Worm (Caenorhabditis elegans) whole organism, L3 larva: Measurements from ENCODE around the gene sra-10.

Experiments used
- R02D3.7 ChIP-seq: fragments of 150-350 bp; optimal IDR thresholded peaks from 2 replicates; lab custom pipeline; 2014; ENCODE audit warnings: missing biosample characterization, missing genetic modification characterization
- ZK546.5 ChIP-seq: sonication (generic microtip); optimal IDR thresholded peaks from 2 replicates; lab custom pipeline; 2017; ENCODE audit warnings: missing biosample characterization, missing genetic modification characterization
- aly-2 ChIP-seq: fragments of 150-350 bp; optimal IDR thresholded peaks from 2 replicates; lab custom pipeline; 2014; ENCODE audit warnings: missing biosample characterization, missing genetic modification characterization
- ama-1 ChIP-seq: fragments of 150-350 bp; optimal IDR thresholded peaks from 2 replicates; lab custom pipeline; 2018
- ceh-16 ChIP-seq: sonication (generic microtip); optimal IDR thresholded peaks from 2 replicates; lab custom pipeline; 2017; ENCODE audit warnings: missing biosample characterization, missing genetic modification characterization
- ceh-28 ChIP-seq: fragments of 150-350 bp; optimal IDR thresholded peaks from 2 replicates; lab custom pipeline; 2014; ENCODE audit warnings: missing biosample characterization, missing genetic modification reagents, missing genetic modification characterization
- ceh-82 ChIP-seq: fragments of 150-350 bp; optimal IDR thresholded peaks from 2 replicates; lab custom pipeline; 2014; ENCODE audit warnings: missing biosample characterization, missing genetic modification characterization
- ceh-9 ChIP-seq: sonication (generic microtip); optimal IDR thresholded peaks from 2 replicates; lab custom pipeline; 2018; ENCODE audit warnings: missing biosample characterization, missing genetic modification characterization
- daf-12 ChIP-seq: fragments of 150-350 bp; optimal IDR thresholded peaks from 2 replicates; lab custom pipeline; 2014; ENCODE audit warnings: missing biosample characterization, missing genetic modification reagents, missing genetic modification characterization
- egl-27 ChIP-seq: sonication (generic microtip); optimal IDR thresholded peaks from 4 replicates; lab custom pipeline; 2017; ENCODE audit warnings: missing biosample characterization, missing genetic modification reagents, missing genetic modification characterization
- egl-5 ChIP-seq: fragments of 150-350 bp; optimal IDR thresholded peaks from 2 replicates; lab custom pipeline; 2017; ENCODE audit warnings: missing biosample characterization, missing genetic modification reagents, missing genetic modification characterization, inconsistent platforms
- elt-1 ChIP-seq: fragments of 150-350 bp; optimal IDR thresholded peaks from 2 replicates; lab custom pipeline; 2014; ENCODE audit warnings: missing biosample characterization, missing genetic modification characterization
- elt-2 ChIP-seq: sonication (generic microtip); optimal IDR thresholded peaks from 2 replicates; lab custom pipeline; 2016; ENCODE audit warnings: missing genetic modification reagents, mild to moderate bottlenecking, missing genetic modification characterization, missing compliant biosample characterization
- elt-3 ChIP-seq, 3 experiments: fragments of 150-350 bp in 1 of 3; sonication (generic microtip) in 2 of 3; optimal IDR thresholded peaks; 2 replicates in 2 of 3; 4 replicates in 1 of 3; lab custom pipeline; 2014 to 2017; ENCODE audit warnings: missing biosample characterization in 3 of 3, missing genetic modification characterization in 3 of 3
- eor-1 ChIP-seq, 2 experiments: fragments of 150-350 bp; optimal IDR thresholded peaks; 2 replicates each; lab custom pipeline; 2014 to 2018; ENCODE audit warnings: missing biosample characterization in 2 of 2, missing genetic modification characterization in 2 of 2
- fkh-2 ChIP-seq: fragments of 150-350 bp; optimal IDR thresholded peaks from 2 replicates; lab custom pipeline; 2014; ENCODE audit warnings: missing biosample characterization, missing genetic modification reagents, missing genetic modification characterization
- fos-1 ChIP-seq: fragments of 150-350 bp; optimal IDR thresholded peaks from 2 replicates; lab custom pipeline; 2014; ENCODE audit warnings: missing biosample characterization, missing genetic modification characterization
- hmg-11 ChIP-seq: sonication (generic microtip); optimal IDR thresholded peaks from 2 replicates; lab custom pipeline; 2016; ENCODE audit warnings: missing genetic modification characterization, missing compliant biosample characterization
- jun-1 ChIP-seq: fragments of 150-350 bp; optimal IDR thresholded peaks from 2 replicates; lab custom pipeline; 2014; ENCODE audit warnings: missing biosample characterization, missing genetic modification reagents, missing genetic modification characterization
- lin-15B ChIP-seq: fragments of 150-350 bp; optimal IDR thresholded peaks from 2 replicates; lab custom pipeline; 2014; ENCODE audit warnings: missing biosample characterization, missing genetic modification characterization
- lin-39 ChIP-seq: fragments of 150-350 bp; optimal IDR thresholded peaks from 2 replicates; lab custom pipeline; 2018; ENCODE audit warnings: missing biosample characterization, missing genetic modification reagents, missing genetic modification characterization
- lsy-12 ChIP-seq: sonication (generic microtip); optimal IDR thresholded peaks from 2 replicates; lab custom pipeline; 2016; ENCODE audit warnings: mild to moderate bottlenecking, missing genetic modification characterization, missing compliant biosample characterization
- mdl-1 ChIP-seq: fragments of 150-350 bp; optimal IDR thresholded peaks from 2 replicates; lab custom pipeline; 2014; ENCODE audit warnings: missing biosample characterization, missing genetic modification characterization
- mml-1 ChIP-seq: fragments of 150-350 bp; sonication (generic microtip); optimal IDR thresholded peaks from 3 replicates; lab custom pipeline; 2014; ENCODE audit warnings: missing biosample characterization, missing genetic modification characterization
- nfya-1 ChIP-seq: sonication (generic microtip); optimal IDR thresholded peaks from 2 replicates; lab custom pipeline; 2017; ENCODE audit warnings: missing genetic modification characterization, mild to moderate bottlenecking, missing compliant biosample characterization, antibody characterized with exemption, moderate library complexity; ENCODE audit not compliant: insufficient read depth
- nhr-11 ChIP-seq: fragments of 150-350 bp; optimal IDR thresholded peaks from 2 replicates; lab custom pipeline; 2014; ENCODE audit warnings: missing biosample characterization, missing genetic modification characterization
- nhr-12 ChIP-seq: fragments of 150-350 bp; optimal IDR thresholded peaks from 2 replicates; lab custom pipeline; 2014; ENCODE audit warnings: missing biosample characterization, missing genetic modification characterization
- nhr-23 ChIP-seq: fragments of 150-350 bp; optimal IDR thresholded peaks from 2 replicates; lab custom pipeline; 2014; ENCODE audit warnings: missing biosample characterization, missing genetic modification reagents, missing genetic modification characterization
- nhr-25 ChIP-seq: sonication (generic microtip); optimal IDR thresholded peaks from 2 replicates; lab custom pipeline; 2017; ENCODE audit warnings: missing biosample characterization, missing genetic modification characterization
- nhr-43 ChIP-seq: sonication (generic microtip); optimal IDR thresholded peaks from 2 replicates; lab custom pipeline; 2016; ENCODE audit warnings: mild to moderate bottlenecking, missing genetic modification characterization, missing compliant biosample characterization; ENCODE audit not compliant: poor library complexity, severe bottlenecking
- pha-4 ChIP-seq: fragments of 150-350 bp; optimal IDR thresholded peaks from 2 replicates; lab custom pipeline; 2014; ENCODE audit warnings: missing biosample characterization, missing genetic modification reagents, missing genetic modification characterization
- pqm-1 ChIP-seq: fragments of 150-350 bp; optimal IDR thresholded peaks from 2 replicates; lab custom pipeline; 2017; ENCODE audit warnings: missing biosample characterization, missing genetic modification characterization, inconsistent platforms
- sea-2 ChIP-seq: fragments of 150-350 bp; sonication (generic microtip); optimal IDR thresholded peaks from 4 replicates; lab custom pipeline; 2014; ENCODE audit warnings: missing biosample characterization, missing genetic modification reagents, missing genetic modification characterization
- snpc-4 ChIP-seq: fragments of 150-350 bp; optimal IDR thresholded peaks from 2 replicates; lab custom pipeline; 2014; ENCODE audit warnings: missing biosample characterization, missing genetic modification characterization
- tbx-2 ChIP-seq: sonication (generic microtip); optimal IDR thresholded peaks from 2 replicates; lab custom pipeline; 2016; ENCODE audit warnings: mild to moderate bottlenecking, missing genetic modification characterization, missing compliant biosample characterization
- unc-62 ChIP-seq: fragments of 150-350 bp; sonication (generic microtip); optimal IDR thresholded peaks from 4 replicates; lab custom pipeline; 2014; ENCODE audit warnings: missing biosample characterization, missing genetic modification reagents, missing genetic modification characterization
- zag-1 ChIP-seq: fragments of 150-350 bp; optimal IDR thresholded peaks from 2 replicates; lab custom pipeline; 2014; ENCODE audit warnings: missing biosample characterization, missing genetic modification characterization
- ztf-11 ChIP-seq: fragments of 150-350 bp; optimal IDR thresholded peaks from 2 replicates; lab custom pipeline; 2014; ENCODE audit warnings: missing biosample characterization, missing genetic modification characterization
- ztf-4 ChIP-seq: fragments of 150-350 bp; optimal IDR thresholded peaks from 2 replicates; lab custom pipeline; 2014; ENCODE audit warnings: missing biosample characterization, missing genetic modification characterization

The sra-10 gene

ce11 chrII:10861305-10861704, 33.6 kb downstream of the sra-10 start:
- TF ChIP-seq R02D3.7 (tag; lab: Kevin White, UChicago) (no peak), nhr-11 (tag; lab: Kevin White, UChicago) (no peak), nfya-1 (peak; percentile 99), zag-1 (tag; lab: Kevin White, UChicago) (no peak)
- TF ChIP-seq, all 47 proteins: peak for 1

- TF ChIP-seq egl-5 (no peak), fkh-2 (tag; lab: Kevin White, UChicago) (no peak), ceh-9 (tag; lab: Kevin White, UChicago) (no peak), ama-1 (lab: Kevin White, UChicago) (no peak), mml-1 (tag; lab: Kevin White, UChicago) (no peak), unc-62 (GFP tag; lab: Kevin White, UChicago) (no peak), egl-27 (tag; lab: Kevin White, UChicago) (no peak), daf-12 (no peak), pha-4 (tag; lab: Kevin White, UChicago) (peak; percentile 9), ceh-16 (no peak), aly-2 (tag; lab: Kevin White, UChicago) (no peak), jun-1 (tag; lab: Kevin White, UChicago) (peak; percentile 13), zag-1 (tag; lab: Kevin White, UChicago) (no peak), nhr-12 (tag; lab: Kevin White, UChicago) (no peak), pqm-1 (tag; lab: Kevin White, UChicago) (peak; percentile 51), elt-2 (tag; lab: Kevin White, UChicago) (peak; percentile 74), elt-1 (tag; lab: Kevin White, UChicago) (no peak)
Measured at ce11 chrII:10860840-10861239, 34.1 kb downstream of the sra-10 start, which contains the start of gene M106.3. Gene M106.3 (minus strand): TSS chrII:10860909.

- TF ChIP-seq elt-2 (tag; lab: Kevin White, UChicago) (peak; percentile 3), elt-3 (tag; optimal IDR thresholded peaks at IDR 0.05; lab: Kevin White, UChicago) (no peak)
Measured at ce11 chrII:10859359-10859758, 35.5 kb downstream of the sra-10 start.

ce11 chrII:10857077-10857476, 37.8 kb downstream of the sra-10 start, which contains the start of gene M106.7:
Gene M106.7 (minus strand): TSS chrII:10857177.
- TF ChIP-seq R02D3.7 (tag; lab: Kevin White, UChicago): no peak
- no peak for TF ChIP-seq fkh-2 (tag; lab: Kevin White, UChicago)
- no peak for TF ChIP-seq mml-1 (tag; lab: Kevin White, UChicago)
- no peak for TF ChIP-seq ztf-4 (tag; lab: Kevin White, UChicago)
- no peak for TF ChIP-seq nhr-25 (tag; lab: Kevin White, UChicago)
- TF ChIP-seq pqm-1 (tag; lab: Kevin White, UChicago): no peak
- no peak for TF ChIP-seq unc-62 (GFP tag; lab: Kevin White, UChicago)
- TF ChIP-seq nhr-12 (tag; lab: Kevin White, UChicago): no peak
- TF ChIP-seq elt-2 (tag; lab: Kevin White, UChicago): no peak
- no peak for TF ChIP-seq egl-27 (tag; lab: Kevin White, UChicago)
- TF ChIP-seq sea-2: no peak

ce11 chrII:10852880-10853279, 42.0 kb downstream of the sra-10 start:
- no peak for TF ChIP-seq fos-1 (tag; lab: Kevin White, UChicago)
- no peak for TF ChIP-seq eor-1 (tag; optimal IDR thresholded peaks at IDR 0.05; lab: Kevin White, UChicago)
- no peak for TF ChIP-seq tbx-2 (tag; lab: Kevin White, UChicago)
- no peak for TF ChIP-seq nfya-1
- TF ChIP-seq ztf-11: no peak

- TF ChIP-seq ceh-82 (tag; lab: Kevin White, UChicago): no peak
- peak; percentile 10 for TF ChIP-seq tbx-2 (tag; lab: Kevin White, UChicago)
- TF ChIP-seq mdl-1 (tag; lab: Kevin White, UChicago): peak; percentile 42
- TF ChIP-seq lsy-12 (tag; lab: Kevin White, UChicago): peak; percentile 19
- TF ChIP-seq egl-27 (tag; lab: Kevin White, UChicago): peak; percentile 53
- peak; percentile 60 for TF ChIP-seq pqm-1 (tag; lab: Kevin White, UChicago)
- TF ChIP-seq ztf-4 (tag; lab: Kevin White, UChicago): peak; percentile 24
- peak; percentile 98 for TF ChIP-seq unc-62 (GFP tag; lab: Kevin White, UChicago)
- peak; percentile 92 for TF ChIP-seq nhr-25 (tag; lab: Kevin White, UChicago)
- TF ChIP-seq pha-4 (tag; lab: Kevin White, UChicago): peak; percentile 86
- peak; percentile 43 for TF ChIP-seq elt-1 (tag; lab: Kevin White, UChicago)
- peak; percentile 67 for TF ChIP-seq jun-1 (tag; lab: Kevin White, UChicago)
- TF ChIP-seq nhr-23: peak; percentile 70
- TF ChIP-seq egl-5: peak; percentile 77
- TF ChIP-seq lin-39 (tag; lab: Kevin White, UChicago): peak; percentile 76
- TF ChIP-seq R02D3.7 (tag; lab: Kevin White, UChicago): peak; percentile 20
- TF ChIP-seq daf-12: no peak
- peak; percentile 34 for TF ChIP-seq snpc-4 (tag; lab: Kevin White, UChicago)
- TF ChIP-seq ceh-28 (tag; lab: Kevin White, UChicago): peak; percentile 62
- no peak for TF ChIP-seq ceh-16
- TF ChIP-seq lin-15B: peak; percentile 24
- TF ChIP-seq ceh-9 (tag; lab: Kevin White, UChicago): no peak
- peak; percentile 83 for TF ChIP-seq elt-2 (tag; lab: Kevin White, UChicago)
- TF ChIP-seq nhr-43 (tag; lab: Kevin White, UChicago): peak; percentile 74
- peak; percentile 64 for TF ChIP-seq hmg-11 (tag; lab: Kevin White, UChicago)
- no peak for TF ChIP-seq ZK546.5
- TF ChIP-seq nfya-1: peak; percentile 80
- TF ChIP-seq zag-1 (tag; lab: Kevin White, UChicago): no peak
Measured at ce11 chrII:10851110-10851509, 43.8 kb downstream of the sra-10 start.
